Fruit fly (Drosophila melanogaster): Measurements from ENCODE around the gene ftz-f1.

- TF ChIP-seq CG8301 (tag; optimal IDR thresholded peaks at IDR 0.05) (no peak), gl (tag; optimal IDR thresholded peaks at IDR 0.05) (no peak), CG4496 (GFP tag; IDR thresholded peaks at IDR 0.05) (no peak), EcR (GFP tag; optimal IDR thresholded peaks at IDR 0.05) (no peak), Pif1A (GFP tag; optimal IDR thresholded peaks at IDR 0.05) (no peak), CG32121 (GFP tag; IDR thresholded peaks at IDR 0.05) (no peak)
These were observed 8.0 kb upstream of the ftz-f1 start for dm6 chr3L:18809067-18809466.
